Fruit fly (Drosophila melanogaster): ENCODE data around the gene CG8833.

The CG8833 gene

dm6 chr3L:13923332-13924272 is 5.2 kb downstream of the CG8833 start (continued):
- TF ChIP-seq CoRest (tag; optimal IDR thresholded peaks at IDR 0.05), result peak; percentile 38
- TF ChIP-seq CG1647 (GFP tag; optimal IDR thresholded peaks at IDR 0.05), result peak; percentile 35
- TF ChIP-seq kah (GFP tag; optimal IDR thresholded peaks at IDR 0.05), result no peak
- peak; percentile 9 for TF ChIP-seq Bteb2 (GFP tag; optimal IDR thresholded peaks at IDR 0.05)
- no peak for TF ChIP-seq HLHmδ (GFP tag; optimal IDR thresholded peaks at IDR 0.05)
- TF ChIP-seq CG31224 (GFP tag; IDR thresholded peaks at IDR 0.05), result peak; percentile 81
- peak in 1 of 2 experiments; percentile 12 for TF ChIP-seq chif (GFP tag; optimal IDR thresholded peaks at IDR 0.05)
- peak; percentile 38 for TF ChIP-seq az2 (GFP tag; optimal IDR thresholded peaks at IDR 0.05)
- peak; percentile 5 for TF ChIP-seq CG6813 (GFP tag; optimal IDR thresholded peaks at IDR 0.05)
- peak; percentile 34 for TF ChIP-seq CG10654 (GFP tag; optimal IDR thresholded peaks at IDR 0.05)
- 0 out of 2 replicates have a peak, but pooled peaks have one; percentile 15 for TF ChIP-seq danr (GFP tag; IDR thresholded peaks at IDR 0.05)
- TF ChIP-seq Asciz (GFP tag; optimal IDR thresholded peaks at IDR 0.05), result peak; percentile 27
- peak; percentile 92 for TF ChIP-seq sens (GFP tag)
- TF ChIP-seq dysf (GFP tag; IDR thresholded peaks at IDR 0.05), result peak; percentile 82
- no peak for TF ChIP-seq shn (GFP tag; optimal IDR thresholded peaks at IDR 0.05)
- peak; percentile 47 for TF ChIP-seq cwo (GFP tag; optimal IDR thresholded peaks at IDR 0.05)
- TF ChIP-seq Aef1 (GFP tag; IDR thresholded peaks at IDR 0.05), result peak; percentile 71

- TF ChIP-seq lilli (GFP tag; optimal IDR thresholded peaks at IDR 0.05) (peak; percentile 70), scrt (GFP tag; optimal IDR thresholded peaks at IDR 0.05) (peak; percentile 9), sima (GFP tag; optimal IDR thresholded peaks at IDR 0.05) (no peak), CG10543 (GFP tag; optimal IDR thresholded peaks at IDR 0.05) (peak; percentile 12), row (GFP tag; IDR thresholded peaks at IDR 0.05) (peak; percentile 72), bowl (GFP tag; IDR thresholded peaks at IDR 0.05) (no peak), dysf (GFP tag; IDR thresholded peaks at IDR 0.05) (peak; percentile 36; the same call in 1 of the 3 replicates), Awh (GFP tag; IDR thresholded peaks at IDR 0.05) (peak; percentile 59), corto (GFP tag; optimal IDR thresholded peaks at IDR 0.05) (no peak), CG11696 (GFP tag; IDR thresholded peaks at IDR 0.05) (no peak), CG9932 (GFP tag; IDR thresholded peaks at IDR 0.05) (peak; percentile 57), CG7786 (GFP tag; optimal IDR thresholded peaks at IDR 0.05) (peak; percentile 8), ranshi (GFP tag; IDR thresholded peaks at IDR 0.05) (0 out of 2 replicates have a peak, but pooled peaks have one; percentile 32), Nf-YA (GFP tag; IDR thresholded peaks at IDR 0.05) (no peak), pho (GFP tag; optimal IDR thresholded peaks at IDR 0.05) (no peak), CG6854 (GFP tag; optimal IDR thresholded peaks at IDR 0.05) (peak; percentile 25), NfI (GFP tag; optimal IDR thresholded peaks at IDR 0.05) (peak; percentile 48), amos (GFP tag; IDR thresholded peaks at IDR 0.05; ENCODE audit: partially characterized antibody) (0 out of 2 replicates have a peak, but pooled peaks have one; percentile 15), Lpt (GFP tag; optimal IDR thresholded peaks at IDR 0.05) (no peak), en (GFP tag; optimal IDR thresholded peaks at IDR 0.05) (no peak), CG15514 (GFP tag; optimal IDR thresholded peaks at IDR 0.05) (peak; percentile 37), dmrt11E (tag; optimal IDR thresholded peaks at IDR 0.05) (peak; percentile 28), hkb (optimal IDR thresholded peaks at IDR 0.05) (no peak), hkb (GFP tag; IDR thresholded peaks at IDR 0.05) (peak; percentile 35; the same call in 1 of the 2 replicates), CG13424 (tag; optimal IDR thresholded peaks at IDR 0.05) (peak; percentile 42), slou (GFP tag; optimal IDR thresholded peaks at IDR 0.05) (peak; percentile 34), Jarid2 (GFP tag; optimal IDR thresholded peaks at IDR 0.05) (peak; percentile 68), bcd (GFP tag; optimal IDR thresholded peaks at IDR 0.05) (peak; percentile 32), CG5953 (GFP tag; IDR thresholded peaks at IDR 0.05) (no peak; the same call in 1 of the 2 replicates), stc (GFP tag; IDR thresholded peaks at IDR 0.05) (0 out of 2 replicates have a peak, but pooled peaks have one; percentile 28), slbo (GFP tag; IDR thresholded peaks at IDR 0.05) (peak; percentile 61; the same call in 1 of the 2 replicates)
These were observed 6.7 kb downstream of the CG8833 start for dm6 chr3L:13922023-13922652.

All from whole organism, embryonic.